Fruit fly (Drosophila melanogaster) whole organism, embryonic: ENCODE measurements around the gene fend.

Source experiments
- Abd-B ChIP-seq: fragments of 200-800 bp; sonication (Bioruptor generic); optimal IDR thresholded peaks from 2 replicates; lab custom pipeline; 2018; ENCODE audit warnings: missing biosample characterization, mild to moderate bottlenecking, missing genetic modification characterization, moderate library complexity
- Atf3 ChIP-seq: fragments of 200-800 bp; sonication (Bioruptor generic); optimal IDR thresholded peaks from 3 replicates; lab custom pipeline; 2016; ENCODE audit warnings: missing biosample characterization, missing genetic modification characterization
- Atf6 ChIP-seq: fragments of 200-800 bp; sonication (Bioruptor generic); IDR thresholded peaks from 2 replicates; pipeline ENCODE4 v1.3.6; 2022; ENCODE audit warnings: missing biosample characterization, missing genetic modification characterization
- Bdp1 ChIP-seq: fragments of 200-800 bp; sonication (Bioruptor generic); optimal IDR thresholded peaks from 3 replicates; lab custom pipeline; 2016; ENCODE audit warnings: missing biosample characterization, missing genetic modification characterization
- Blimp-1 ChIP-seq: fragments of 200-800 bp; sonication (Bioruptor generic); optimal IDR thresholded peaks from 3 replicates; lab custom pipeline; 2018; ENCODE audit warnings: missing biosample characterization, missing genetic modification characterization, mild to moderate bottlenecking, moderate library complexity, missing genetic modification reagents
- C15 ChIP-seq: fragments of 200-800 bp; sonication (Bioruptor generic); IDR thresholded peaks from 3 replicates; pipeline ENCODE4 v1.3.6; 2022; ENCODE audit warnings: missing biosample characterization, missing genetic modification characterization
- CG11696 ChIP-seq: fragments of 200-800 bp; sonication (Bioruptor generic); IDR thresholded peaks from 2 replicates; pipeline ENCODE4 v1.3.6; 2022; ENCODE audit warnings: missing biosample characterization, missing genetic modification characterization
- CG1233 ChIP-seq: fragments of 200-800 bp; sonication (Bioruptor generic); optimal IDR thresholded peaks from 4 replicates; lab custom pipeline; 2018; ENCODE audit warnings: missing biosample characterization, mild to moderate bottlenecking, missing genetic modification characterization
- CG12744 ChIP-seq: fragments of 200-800 bp; sonication (Bioruptor generic); optimal IDR thresholded peaks from 2 replicates; lab custom pipeline; 2016; ENCODE audit warnings: missing biosample characterization, missing genetic modification characterization
- CG14667 ChIP-seq: fragments of 200-800 bp; sonication (Bioruptor generic); IDR thresholded peaks from 2 replicates; pipeline ENCODE4 v1.3.6; 2022; ENCODE audit warnings: missing biosample characterization, missing genetic modification characterization
- CG14965 ChIP-seq: fragments of 200-800 bp; sonication (Bioruptor generic); optimal IDR thresholded peaks from 2 replicates; lab custom pipeline; 2016; ENCODE audit warnings: missing biosample characterization, missing genetic modification characterization, borderline replicate concordance
- CG15479 ChIP-seq: fragments of 200-800 bp; sonication (Bioruptor generic); optimal IDR thresholded peaks from 3 replicates; lab custom pipeline; 2019; ENCODE audit warnings: missing biosample characterization, mild to moderate bottlenecking, missing genetic modification characterization, moderate library complexity
- CG15696 ChIP-seq: fragments of 200-800 bp; sonication (Bioruptor generic); optimal IDR thresholded peaks from 2 replicates; lab custom pipeline; 2019; ENCODE audit warnings: missing biosample characterization, mild to moderate bottlenecking, missing genetic modification characterization, moderate library complexity
- CG17802 ChIP-seq: fragments of 200-800 bp; sonication (Bioruptor generic); optimal IDR thresholded peaks from 2 replicates; lab custom pipeline; 2018; ENCODE audit warnings: missing biosample characterization, mild to moderate bottlenecking, missing genetic modification characterization, moderate library complexity
- CG1832 ChIP-seq: fragments of 200-800 bp; sonication (Bioruptor generic); optimal IDR thresholded peaks from 2 replicates; lab custom pipeline; 2017; ENCODE audit warnings: missing biosample characterization, mild to moderate bottlenecking, missing genetic modification characterization, inconsistent platforms
- CG2120 ChIP-seq: fragments of 200-800 bp; sonication (Bioruptor generic); optimal IDR thresholded peaks from 3 replicates; lab custom pipeline; 2016; ENCODE audit warnings: missing biosample characterization, missing genetic modification characterization
- CG2129 ChIP-seq: fragments of 200-800 bp; sonication (Bioruptor generic); IDR thresholded peaks from 2 replicates; pipeline ENCODE4 v1.3.6; 2022; ENCODE audit warnings: missing biosample characterization, missing genetic modification characterization; ENCODE audit not compliant: partially characterized antibody
- CG31224 ChIP-seq: fragments of 200-800 bp; sonication (Bioruptor generic); IDR thresholded peaks from 2 replicates; pipeline ENCODE4 v1.3.6; 2022; ENCODE audit warnings: missing biosample characterization, missing genetic modification characterization
- CG33557 ChIP-seq: fragments of 200-800 bp; sonication (Bioruptor generic); optimal IDR thresholded peaks from 2 replicates; lab custom pipeline; 2019; ENCODE audit warnings: missing biosample characterization, mild to moderate bottlenecking, missing genetic modification characterization, moderate library complexity
- CG34376 ChIP-seq: fragments of 200-800 bp; sonication (Bioruptor generic); optimal IDR thresholded peaks from 2 replicates; lab custom pipeline; 2018; ENCODE audit warnings: missing biosample characterization, mild to moderate bottlenecking, missing genetic modification characterization
- CG4707 ChIP-seq: fragments of 200-800 bp; sonication (Bioruptor generic); optimal IDR thresholded peaks from 2 replicates; lab custom pipeline; 2018; ENCODE audit warnings: missing biosample characterization, mild to moderate bottlenecking, missing genetic modification characterization, moderate library complexity
- CG6175 ChIP-seq: fragments of 200-800 bp; sonication (Bioruptor generic); IDR thresholded peaks from 3 replicates; pipeline ENCODE4 v1.3.6; 2022; ENCODE audit warnings: missing biosample characterization, missing genetic modification characterization
- CG6813 ChIP-seq: fragments of 200-800 bp; sonication (Bioruptor generic); optimal IDR thresholded peaks from 2 replicates; lab custom pipeline; 2017; ENCODE audit warnings: missing biosample characterization, missing genetic modification characterization, mild to moderate bottlenecking, moderate library complexity, missing genetic modification reagents
- CG7372 ChIP-seq: fragments of 200-800 bp; sonication (Bioruptor generic); IDR thresholded peaks from 2 replicates; pipeline ENCODE4 v1.3.6; 2022; ENCODE audit warnings: missing biosample characterization, missing genetic modification characterization
- CG7786 ChIP-seq: fragments of 200-800 bp; sonication (Bioruptor generic); optimal IDR thresholded peaks from 2 replicates; lab custom pipeline; 2016; ENCODE audit warnings: missing biosample characterization, missing genetic modification characterization
- CkIIα-i1 ChIP-seq: fragments of 200-800 bp; sonication (Bioruptor generic); IDR thresholded peaks from 2 replicates; pipeline ENCODE4 v1.3.6; 2022; ENCODE audit warnings: missing biosample characterization, missing genetic modification characterization
- Deaf1 ChIP-seq: fragments of 200-800 bp; optimal IDR thresholded peaks from 3 replicates; lab custom pipeline; 2019; ENCODE audit warnings: missing biosample characterization, mild to moderate bottlenecking, missing genetic modification characterization, moderate library complexity
- Dfd ChIP-seq, 2 experiments: fragments of >200 bp; optimal IDR thresholded peaks; 2 replicates each; lab custom pipeline; 2017; ENCODE audit warnings: missing biosample characterization in 2 of 2, missing genetic modification characterization in 2 of 2
- E2f1 ChIP-seq: fragments of 200-800 bp; sonication (Bioruptor generic); IDR thresholded peaks from 2 replicates; pipeline ENCODE4 v1.3.6; 2022; ENCODE audit warnings: missing biosample characterization, missing genetic modification characterization
- NK7.1 ChIP-seq: fragments of 200-800 bp; sonication (Bioruptor generic); optimal IDR thresholded peaks from 3 replicates; lab custom pipeline; 2016; ENCODE audit warnings: missing biosample characterization, missing genetic modification characterization
- Ravus ChIP-seq: fragments of 200-800 bp; sonication (Bioruptor generic); IDR thresholded peaks from 2 replicates; pipeline ENCODE4 v1.3.6; 2022; ENCODE audit warnings: missing biosample characterization, missing genetic modification characterization
- Six4 ChIP-seq: fragments of 200-800 bp; sonication (Bioruptor generic); optimal IDR thresholded peaks from 2 replicates; lab custom pipeline; 2016; ENCODE audit warnings: missing biosample characterization, missing genetic modification characterization
- Stat92E ChIP-seq, 3 experiments: fragments of >200 bp in 2 of 3; fragments of 200-800 bp in 1 of 3; sonication (Bioruptor generic) in 1 of 3; optimal IDR thresholded peaks; 2 replicates each; lab custom pipeline; 2017 to 2019; ENCODE audit warnings: missing biosample characterization in 3 of 3, missing genetic modification characterization in 3 of 3, mild to moderate bottlenecking in 1 of 3, moderate library complexity in 1 of 3
- TFAM ChIP-seq: fragments of 200-800 bp; sonication (Bioruptor generic); optimal IDR thresholded peaks from 2 replicates; lab custom pipeline; 2017; ENCODE audit warnings: missing biosample characterization, missing genetic modification characterization, inconsistent platforms
- Taf1 ChIP-seq: fragments of 200-800 bp; sonication (Bioruptor generic); IDR thresholded peaks from 2 replicates; pipeline ENCODE4 v1.3.6; 2022; ENCODE audit warnings: missing biosample characterization, missing genetic modification characterization
- Tbp ChIP-seq: fragments of >200 bp; optimal IDR thresholded peaks from 2 replicates; lab custom pipeline; 2018; ENCODE audit warnings: missing biosample characterization, missing genetic modification characterization
- az2 ChIP-seq: fragments of 200-800 bp; sonication (Bioruptor generic); optimal IDR thresholded peaks from 3 replicates; lab custom pipeline; 2016; ENCODE audit warnings: missing biosample characterization, missing genetic modification characterization
- cad ChIP-seq: fragments of >200 bp; optimal IDR thresholded peaks from 2 replicates; lab custom pipeline; 2017; ENCODE audit warnings: missing biosample characterization, missing genetic modification characterization
- cato ChIP-seq: fragments of 200-800 bp; sonication (Bioruptor generic); optimal IDR thresholded peaks from 2 replicates; lab custom pipeline; 2016; ENCODE audit warnings: missing biosample characterization, missing genetic modification characterization, borderline replicate concordance
- chm ChIP-seq: fragments of 200-800 bp; sonication (Bioruptor generic); IDR thresholded peaks from 2 replicates; pipeline ENCODE4 v1.3.6; 2022; ENCODE audit warnings: missing biosample characterization, missing genetic modification characterization
- corto ChIP-seq: fragments of 200-800 bp; sonication (Bioruptor generic); optimal IDR thresholded peaks from 2 replicates; lab custom pipeline; 2016; ENCODE audit warnings: missing biosample characterization, mild to moderate bottlenecking, missing genetic modification characterization, moderate library complexity
- fd102C ChIP-seq: fragments of 200-800 bp; sonication (Bioruptor generic); optimal IDR thresholded peaks from 2 replicates; lab custom pipeline; 2018; ENCODE audit warnings: missing biosample characterization, mild to moderate bottlenecking, missing genetic modification characterization, moderate library complexity
- gsb ChIP-seq: fragments of 200-800 bp; sonication (Bioruptor generic); IDR thresholded peaks from 2 replicates; pipeline ENCODE4 v1.3.6; 2022; ENCODE audit warnings: missing biosample characterization, missing genetic modification characterization
- lmd ChIP-seq: fragments of 200-800 bp; sonication (Bioruptor generic); IDR thresholded peaks from 2 replicates; pipeline ENCODE4 v1.3.6; 2022; ENCODE audit warnings: missing biosample characterization, missing genetic modification characterization
- otp ChIP-seq: fragments of 200-800 bp; sonication (Bioruptor generic); IDR thresholded peaks from 3 replicates; pipeline ENCODE4, ENCODE4 v1.3.6; 2022; ENCODE audit warnings: missing biosample characterization, missing genetic modification characterization
- pho ChIP-seq: fragments of 200-800 bp; sonication (Bioruptor generic); optimal IDR thresholded peaks from 2 replicates; lab custom pipeline; 2016; ENCODE audit warnings: missing biosample characterization, missing genetic modification characterization
- ranshi ChIP-seq: fragments of 200-800 bp; sonication (Bioruptor generic); IDR thresholded peaks from 2 replicates; pipeline ENCODE4 v1.3.6; 2022; ENCODE audit warnings: missing biosample characterization, missing genetic modification characterization
- sr ChIP-seq: fragments of 200-800 bp; sonication (Bioruptor generic); IDR thresholded peaks from 3 replicates; pipeline ENCODE4 v1.3.6; 2022; ENCODE audit warnings: missing biosample characterization, missing genetic modification characterization
- tio ChIP-seq: fragments of 200-800 bp; sonication (Bioruptor generic); optimal IDR thresholded peaks from 2 replicates; lab custom pipeline; 2017; ENCODE audit warnings: missing biosample characterization, missing genetic modification characterization, inconsistent platforms
- trh ChIP-seq: fragments of 200-800 bp; sonication (Bioruptor generic); optimal IDR thresholded peaks from 2 replicates; lab custom pipeline; 2016; ENCODE audit warnings: missing biosample characterization, missing genetic modification characterization
- wdn ChIP-seq: fragments of 200-800 bp; sonication (Bioruptor generic); IDR thresholded peaks from 2 replicates; pipeline ENCODE4 v1.3.6; 2022; ENCODE audit warnings: missing biosample characterization, missing genetic modification characterization
- zfh1 ChIP-seq: fragments of 200-800 bp; sonication (Bioruptor generic); IDR thresholded peaks from 3 replicates; pipeline ENCODE4 v1.3.6; 2022; ENCODE audit warnings: missing biosample characterization, missing genetic modification characterization

fend gene

DNA sequence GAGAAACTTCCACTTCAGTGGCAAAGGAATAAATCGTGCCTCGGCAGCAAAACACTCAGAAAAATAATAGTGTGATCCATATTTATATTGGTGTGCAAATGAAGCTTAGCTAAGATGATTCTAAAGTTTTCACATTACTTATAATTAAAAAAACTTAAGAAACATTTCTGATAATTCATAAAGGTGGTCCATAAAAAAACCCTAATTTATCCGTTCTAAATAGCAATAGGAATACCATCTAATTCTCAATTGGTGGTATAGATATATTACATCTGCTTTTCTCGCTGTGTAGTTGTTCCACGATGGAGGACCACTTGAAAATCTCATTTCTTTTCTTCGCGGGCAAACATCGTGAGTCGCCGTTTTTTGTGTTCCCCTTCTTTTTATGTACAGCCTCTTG lies 20.2 kb upstream of the fend start (continued):
- TF ChIP-seq lmd (GFP tag; lab: Robert Waterston, UW) (peak; percentile 48; the same call in 1 of the 2 replicates), CG6175 (GFP tag; lab: Robert Waterston, UW) (no peak), CG12744 (GFP tag; lab: Kevin White, UChicago) (peak; percentile 42), Stat92E (GFP tag; optimal IDR thresholded peaks at IDR 0.05; lab: Kevin White, UChicago) (no peak), CG7786 (GFP tag; lab: Kevin White, UChicago) (no peak), Deaf1 (tag; lab: Kevin White, UChicago) (peak; percentile 25), zfh1 (GFP tag; lab: Robert Waterston, UW) (no peak), Dfd (GFP tag; optimal IDR thresholded peaks at IDR 0.05; lab: Kevin White, UChicago) (no peak), Atf6 (GFP tag; lab: Robert Waterston, UW) (peak; percentile 39; the same call in 1 of the 2 replicates), az2 (GFP tag; lab: Kevin White, UChicago) (peak; percentile 28), E2f1 (peak; percentile 28; the same call in 1 of the 2 replicates), CG2129 (no peak), Abd-B (GFP tag; lab: Kevin White, UChicago) (peak; percentile 34), CG1233 (GFP tag; lab: Kevin White, UChicago) (peak; percentile 40), CG15696 (tag; lab: Kevin White, UChicago) (peak; percentile 81), otp (GFP tag; lab: Robert Waterston, UW) (no peak), CG15479 (no peak), sr (GFP tag; lab: Robert Waterston, UW) (no peak), Ravus (GFP tag; lab: Robert Waterston, UW) (no peak), Taf1 (GFP tag; lab: Robert Waterston, UW) (no peak), Six4 (GFP tag; lab: Kevin White, UChicago) (peak; percentile 38), CG14965 (no peak), Atf3 (GFP tag; lab: Kevin White, UChicago) (no peak), fd102C (GFP tag; lab: Kevin White, UChicago) (no peak), ranshi (GFP tag; lab: Robert Waterston, UW) (0 out of 2 replicates have a peak, but pooled peaks have one; percentile 39), chm (GFP tag; lab: Robert Waterston, UW) (no peak), tio (GFP tag; lab: Kevin White, UChicago) (no peak), CkIIα-i1 (no peak), Tbp (GFP tag; lab: Kevin White, UChicago) (no peak), CG2120 (GFP tag; lab: Kevin White, UChicago) (peak; percentile 67), CG34376 (no peak), pho (GFP tag; lab: Kevin White, UChicago) (peak; percentile 25), wdn (GFP tag; lab: Robert Waterston, UW) (no peak), CG6813 (GFP tag; lab: Kevin White, UChicago) (peak; percentile 63), CG17802 (tag; lab: Kevin White, UChicago) (no peak), CG14667 (GFP tag; lab: Robert Waterston, UW) (no peak), Blimp-1 (GFP tag; lab: Kevin White, UChicago) (peak; percentile 66), CG11696 (GFP tag; lab: Robert Waterston, UW) (no peak), cad (no peak), CG4707 (GFP tag; lab: Kevin White, UChicago) (no peak), NK7.1 (GFP tag; lab: Kevin White, UChicago) (peak; percentile 26), corto (peak; percentile 59), CG31224 (GFP tag; lab: Robert Waterston, UW) (peak; percentile 24; the same call in 1 of the 2 replicates), C15 (no peak), Bdp1 (GFP tag; lab: Kevin White, UChicago) (no peak), TFAM (no peak), cato (GFP tag; lab: Kevin White, UChicago) (peak; percentile 7), trh (peak; percentile 14), CG1832 (GFP tag; lab: Kevin White, UChicago) (no peak), gsb (GFP tag; lab: Robert Waterston, UW) (no peak), CG33557 (GFP tag; lab: Kevin White, UChicago) (peak; percentile 54), CG7372 (GFP tag; lab: Robert Waterston, UW) (peak; percentile 24; the same call in 1 of the 2 replicates)
